Worm (Caenorhabditis elegans): ENCODE measurements around the gene F35B3.3.

DNA sequence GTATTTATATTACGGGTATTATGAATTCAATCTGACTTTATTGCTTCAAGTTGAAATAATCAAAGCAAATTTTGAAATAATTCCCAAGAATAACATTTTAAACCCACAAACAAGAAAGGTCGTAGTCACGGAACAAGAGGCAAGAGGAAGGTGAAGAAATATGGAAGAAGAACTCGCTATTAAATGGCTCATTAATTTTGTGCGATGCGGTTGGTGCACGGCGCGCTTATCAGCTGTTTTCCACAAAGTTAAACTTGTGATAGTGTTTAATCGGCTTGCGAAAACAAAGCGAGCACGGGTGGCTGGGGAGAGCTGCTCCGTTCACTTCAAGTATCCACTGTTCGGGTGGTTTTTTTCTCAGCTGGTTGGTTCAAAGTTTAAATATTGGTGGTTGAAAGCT, 53.7 kb downstream of the F35B3.3 start:
- TF ChIP-seq unc-39 (tag; optimal IDR thresholded peaks at IDR 0.05) = no peak
- no peak for TF ChIP-seq elt-3 (tag; optimal IDR thresholded peaks at IDR 0.05)
- TF ChIP-seq nhr-76 (tag; optimal IDR thresholded peaks at IDR 0.05) = no peak
